Fruit fly (Drosophila melanogaster) whole organism, wandering third instar larva: ENCODE results near the gene UGP.
A peak's percentile ranks its signal among the peaks of the same experiment; 100 is the strongest.

Source experiments
- Abd-B ChIP-seq: fragments of >200 bp; optimal IDR thresholded peaks from 2 replicates; lab custom pipeline; 2017; ENCODE audit warnings: missing biosample characterization, missing genetic modification characterization
- CG32264 ChIP-seq: fragments of 200-800 bp; sonication (Bioruptor generic); optimal IDR thresholded peaks from 2 replicates; lab custom pipeline; 2016; ENCODE audit warnings: missing biosample characterization, missing genetic modification characterization
- CG9705 ChIP-seq: fragments of 200-800 bp; sonication (Bioruptor generic); optimal IDR thresholded peaks from 2 replicates; lab custom pipeline; 2018; ENCODE audit warnings: missing biosample characterization, mild to moderate bottlenecking, missing genetic modification characterization
- CrebA ChIP-seq: fragments of 200-800 bp; sonication (Bioruptor generic); optimal IDR thresholded peaks from 2 replicates; lab custom pipeline; 2016; ENCODE audit warnings: missing biosample characterization, mild to moderate bottlenecking, missing genetic modification characterization, borderline replicate concordance
- Dfd ChIP-seq: fragments of >200 bp; optimal IDR thresholded peaks from 2 replicates; lab custom pipeline; 2017; ENCODE audit warnings: missing biosample characterization, missing genetic modification characterization
- Dif ChIP-seq: fragments of 200-275, 200-300 bp; sonication (Bioruptor generic); optimal IDR thresholded peaks from 2 replicates; lab custom pipeline; 2018; ENCODE audit warnings: missing biosample characterization, missing genetic modification characterization; ENCODE audit not compliant: partially characterized antibody
- GATAd ChIP-seq: sonication (Bioruptor generic); optimal IDR thresholded peaks from 2 replicates; lab custom pipeline; 2016; ENCODE audit warnings: missing biosample characterization, missing genetic modification characterization
- HLH106 ChIP-seq: fragments of 200-800 bp; optimal IDR thresholded peaks from 3 replicates; lab custom pipeline; 2019; ENCODE audit warnings: missing biosample characterization, mild to moderate bottlenecking, missing genetic modification characterization, moderate library complexity
- Hnf4 ChIP-seq: fragments of 200-800 bp; sonication (Bioruptor generic); optimal IDR thresholded peaks from 2 replicates; lab custom pipeline; 2016; ENCODE audit warnings: missing biosample characterization, mild to moderate bottlenecking, missing genetic modification characterization
- Hr78 ChIP-seq: fragments of >200 bp; optimal IDR thresholded peaks from 2 replicates; lab custom pipeline; 2017; ENCODE audit warnings: missing biosample characterization, missing genetic modification characterization
- Hr83 ChIP-seq: fragments of 200-300 bp; sonication (Bioruptor generic); optimal IDR thresholded peaks from 2 replicates; lab custom pipeline; 2016; ENCODE audit warnings: missing biosample characterization, mild to moderate bottlenecking, missing genetic modification characterization, moderate library complexity; ENCODE audit not compliant: poor library complexity, severe bottlenecking
- Jra ChIP-seq: sonication (Bioruptor generic); optimal IDR thresholded peaks from 2 replicates; lab custom pipeline; 2016; ENCODE audit warnings: missing biosample characterization, missing genetic modification characterization
- Mio ChIP-seq: sonication (Bioruptor generic); optimal IDR thresholded peaks from 2 replicates; lab custom pipeline; 2016; ENCODE audit warnings: missing biosample characterization, missing genetic modification characterization
- Myc ChIP-seq: fragments of >200 bp; optimal IDR thresholded peaks from 2 replicates; lab custom pipeline; 2017
- N ChIP-seq: fragments of >200 bp; optimal IDR thresholded peaks from 2 replicates; lab custom pipeline; 2018; ENCODE audit warnings: missing biosample characterization, missing external identifiers, missing genetic modification characterization
- OdsH ChIP-seq: fragments of 200-800 bp; sonication (Bioruptor generic); optimal IDR thresholded peaks from 2 replicates; lab custom pipeline; 2016; ENCODE audit warnings: missing biosample characterization, mild to moderate bottlenecking, missing genetic modification characterization
- Rel ChIP-seq, 2 experiments: fragments of 200-800 bp; sonication (Bioruptor generic) in 1 of 2; optimal IDR thresholded peaks; 2 replicates in 1 of 2; 3 replicates in 1 of 2; lab custom pipeline; 2016 to 2019; ENCODE audit warnings: mild to moderate bottlenecking in 2 of 2, missing biosample characterization in 2 of 2, missing genetic modification characterization in 2 of 2, moderate library complexity in 1 of 2
- Sp1 ChIP-seq: fragments of 200-800 bp; sonication (Bioruptor generic); optimal IDR thresholded peaks from 3 replicates; lab custom pipeline; 2019; ENCODE audit warnings: missing biosample characterization, mild to moderate bottlenecking, missing genetic modification characterization, moderate library complexity
- Vsx2 ChIP-seq: fragments of 200-300, 225-300 bp; sonication (Bioruptor generic); optimal IDR thresholded peaks from 2 replicates; lab custom pipeline; 2018; ENCODE audit warnings: missing biosample characterization, missing genetic modification characterization; ENCODE audit not compliant: partially characterized antibody
- br ChIP-seq: fragments of 200-800 bp; sonication (Bioruptor generic); optimal IDR thresholded peaks from 2 replicates; lab custom pipeline; 2016; ENCODE audit warnings: missing biosample characterization, missing genetic modification characterization
- brk ChIP-seq: fragments of 200-800 bp; sonication (Bioruptor generic); optimal IDR thresholded peaks from 2 replicates; lab custom pipeline; 2016; ENCODE audit warnings: missing biosample characterization, mild to moderate bottlenecking, missing genetic modification characterization
- dl ChIP-seq, 2 experiments: fragments of 175-275, 200-275 bp in 1 of 2; fragments of 200-275 bp in 1 of 2; sonication (Bioruptor generic); optimal IDR thresholded peaks; lab custom pipeline; 2018; ENCODE audit warnings: mild to moderate bottlenecking in 2 of 2, missing biosample characterization in 2 of 2, missing genetic modification characterization in 2 of 2, moderate library complexity in 2 of 2; ENCODE audit not compliant: partially characterized antibody in 2 of 2, insufficient read depth in 1 of 2
- dmrt93B ChIP-seq: fragments of 200-800 bp; sonication (Bioruptor generic); optimal IDR thresholded peaks from 2 replicates; lab custom pipeline; 2018; ENCODE audit warnings: missing biosample characterization, mild to moderate bottlenecking, missing genetic modification characterization
- dsf ChIP-seq: sonication (Bioruptor generic); optimal IDR thresholded peaks from 2 replicates; lab custom pipeline; 2016; ENCODE audit warnings: missing biosample characterization, missing genetic modification characterization, borderline replicate concordance
- ey ChIP-seq: fragments of 200-800 bp; sonication (Bioruptor generic); optimal IDR thresholded peaks from 2 replicates; lab custom pipeline; 2016; ENCODE audit warnings: missing biosample characterization, missing genetic modification characterization
- foxo ChIP-seq, 2 experiments: fragments of 200-800 bp; sonication (Bioruptor generic); optimal IDR thresholded peaks; 2 replicates in 1 of 2; 3 replicates in 1 of 2; lab custom pipeline; 2016 to 2017; ENCODE audit warnings: missing biosample characterization in 2 of 2, missing genetic modification characterization in 2 of 2
- fru ChIP-seq: fragments of 200-800 bp; sonication (Bioruptor generic); optimal IDR thresholded peaks from 3 replicates; lab custom pipeline; 2016; ENCODE audit warnings: missing biosample characterization, mild to moderate bottlenecking, missing genetic modification characterization
- h ChIP-seq: fragments of 200-800 bp; sonication (Bioruptor generic); optimal IDR thresholded peaks from 3 replicates; lab custom pipeline; 2016; ENCODE audit warnings: missing biosample characterization, mild to moderate bottlenecking, missing genetic modification characterization
- jim ChIP-seq: fragments of 175-275, 200-325 bp; sonication (Bioruptor generic); optimal IDR thresholded peaks from 2 replicates; lab custom pipeline; 2016; ENCODE audit warnings: missing biosample characterization, mild to moderate bottlenecking, missing genetic modification characterization
- lola ChIP-seq: fragments of >200 bp; optimal IDR thresholded peaks from 2 replicates; lab custom pipeline; 2017; ENCODE audit warnings: missing biosample characterization, missing genetic modification characterization
- pan ChIP-seq: fragments of >200 bp; optimal IDR thresholded peaks from 2 replicates; lab custom pipeline; 2017
- psq ChIP-seq: fragments of 200-800 bp; sonication (Bioruptor generic); optimal IDR thresholded peaks from 3 replicates; lab custom pipeline; 2017; ENCODE audit warnings: missing biosample characterization, mild to moderate bottlenecking, missing genetic modification characterization, moderate library complexity
- rgr ChIP-seq: fragments of 200-800 bp; sonication (Bioruptor generic); optimal IDR thresholded peaks from 3 replicates; lab custom pipeline; 2016; ENCODE audit warnings: missing biosample characterization, mild to moderate bottlenecking, missing genetic modification characterization
- sage ChIP-seq: fragments of 200-800 bp; sonication (Bioruptor generic); optimal IDR thresholded peaks from 2 replicates; lab custom pipeline; 2016; ENCODE audit warnings: missing biosample characterization, mild to moderate bottlenecking, missing genetic modification characterization
- sv ChIP-seq: fragments of 200-800 bp; sonication (Bioruptor generic); optimal IDR thresholded peaks from 3 replicates; lab custom pipeline; 2016; ENCODE audit warnings: missing biosample characterization, missing genetic modification characterization
- tai ChIP-seq: sonication (Bioruptor generic); optimal IDR thresholded peaks from 2 replicates; lab custom pipeline; 2016; ENCODE audit warnings: missing biosample characterization, missing genetic modification characterization
- usp ChIP-seq: fragments of >200 bp; optimal IDR thresholded peaks from 2 replicates; lab custom pipeline; 2017; ENCODE audit warnings: missing biosample characterization, missing genetic modification characterization
- woc ChIP-seq: sonication (Bioruptor generic); optimal IDR thresholded peaks from 2 replicates; lab custom pipeline; 2016; ENCODE audit warnings: missing biosample characterization, mild to moderate bottlenecking, missing genetic modification characterization

The UGP gene

dm6 chr3L:9358713-9359040, at the start of gene UGP, which contains the start of gene Svip:
Gene UGP (minus strand): TSS chr3L:9358935.
Gene Svip (plus strand): TSS chr3L:9358999.
- no peak for TF ChIP-seq usp (GFP tag; lab: Kevin White, UChicago)
- peak; percentile 5 for TF ChIP-seq Sp1 (GFP tag; lab: Kevin White, UChicago)
- peak; percentile 27 for TF ChIP-seq OdsH
- TF ChIP-seq Mio (GFP tag; lab: Kevin White, UChicago) = no peak
- peak; percentile 45 for TF ChIP-seq sage
- TF ChIP-seq Rel (GFP tag; optimal IDR thresholded peaks at IDR 0.05; lab: Kevin White, UChicago) = no peak
- peak; percentile 31 for TF ChIP-seq Rel (tag; optimal IDR thresholded peaks at IDR 0.05; lab: Kevin White, UChicago)
- TF ChIP-seq dsf = no peak
- TF ChIP-seq woc (GFP tag; lab: Kevin White, UChicago) = no peak
- no peak for TF ChIP-seq CG9705
- no peak for TF ChIP-seq Hr78
- peak; percentile 19 to 38 for TF ChIP-seq foxo (GFP tag; optimal IDR thresholded peaks at IDR 0.05; lab: Kevin White, UChicago)
- no peak for TF ChIP-seq jim (GFP tag; lab: Kevin White, UChicago)
- no peak for TF ChIP-seq ey (GFP tag; lab: Kevin White, UChicago)
- no peak for TF ChIP-seq Dif (GFP tag; lab: Kevin White, UChicago)
- TF ChIP-seq dl (GFP tag; optimal IDR thresholded peaks at IDR 0.05; lab: Kevin White, UChicago; ENCODE audit: insufficient read depth in 1 of 2, partially characterized antibody in 2 of 2) = no peak
- no peak for TF ChIP-seq GATAd
- TF ChIP-seq brk (GFP tag; lab: Kevin White, UChicago) = peak; percentile 56
- TF ChIP-seq sv (GFP tag; lab: Kevin White, UChicago) = no peak
- no peak for TF ChIP-seq Dfd (GFP tag; lab: Kevin White, UChicago)
- TF ChIP-seq rgr (GFP tag; lab: Kevin White, UChicago) = peak; percentile 36
- no peak for TF ChIP-seq Myc (lab: Kevin White, UChicago)
- TF ChIP-seq CG32264 (GFP tag; lab: Kevin White, UChicago) = no peak
- no peak for TF ChIP-seq tai (GFP tag; lab: Kevin White, UChicago)
- TF ChIP-seq dmrt93B = no peak
- TF ChIP-seq pan (lab: Kevin White, UChicago) = no peak
- no peak for TF ChIP-seq CrebA (GFP tag; lab: Kevin White, UChicago)
- no peak for TF ChIP-seq HLH106
- TF ChIP-seq psq (GFP tag; lab: Kevin White, UChicago) = peak; percentile 57
- no peak for TF ChIP-seq br (GFP tag; lab: Kevin White, UChicago)
- TF ChIP-seq Jra (GFP tag; lab: Kevin White, UChicago) = no peak
- no peak for TF ChIP-seq Vsx2
- no peak for TF ChIP-seq fru (GFP tag; lab: Kevin White, UChicago)
- TF ChIP-seq N (GFP tag; lab: Kevin White, UChicago) = no peak
- TF ChIP-seq Hr83 (GFP tag; lab: Kevin White, UChicago) = peak; percentile 57
- no peak for TF ChIP-seq Abd-B (GFP tag; lab: Kevin White, UChicago)
- peak; percentile 35 for TF ChIP-seq Hnf4 (GFP tag; lab: Kevin White, UChicago)

DNA sequence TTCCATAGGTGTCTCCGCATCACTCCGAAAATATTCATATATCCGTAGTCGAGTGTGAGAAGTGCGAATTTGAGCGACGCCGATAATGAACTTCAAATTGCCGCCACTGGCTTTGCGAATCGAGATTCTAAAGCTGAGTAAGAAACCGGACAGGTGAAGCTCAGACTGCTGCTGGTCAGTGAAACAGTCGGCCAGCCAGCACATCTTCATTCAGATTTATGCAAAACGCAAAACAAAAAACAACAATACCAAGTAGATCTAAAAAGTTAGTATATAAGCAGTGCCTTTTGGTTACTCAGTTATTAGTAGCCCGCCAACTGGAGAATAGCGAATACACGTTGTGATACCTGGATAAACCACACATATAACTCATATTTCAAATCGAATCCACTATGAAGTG, 45.8 kb upstream of the UGP start, which contains the start of gene Cpr67B:
Gene Cpr67B, plus strand, starts transcription at position 301 of the 400 bp plus-strand sequence.
- TF ChIP-seq lola (no peak), h (GFP tag; lab: Kevin White, UChicago) (no peak), jim (GFP tag; lab: Kevin White, UChicago) (no peak), Vsx2 (no peak), Jra (GFP tag; lab: Kevin White, UChicago) (no peak), Rel (GFP tag; optimal IDR thresholded peaks at IDR 0.05; lab: Kevin White, UChicago) (no peak), Rel (tag; optimal IDR thresholded peaks at IDR 0.05; lab: Kevin White, UChicago) (no peak), OdsH (no peak), sv (GFP tag; lab: Kevin White, UChicago) (no peak), CrebA (GFP tag; lab: Kevin White, UChicago) (no peak), GATAd (no peak), sage (no peak), Sp1 (GFP tag; lab: Kevin White, UChicago) (no peak), psq (GFP tag; lab: Kevin White, UChicago) (no peak), Dif (GFP tag; lab: Kevin White, UChicago) (no peak), Hnf4 (GFP tag; lab: Kevin White, UChicago) (no peak), Hr78 (no peak), HLH106 (no peak), Myc (lab: Kevin White, UChicago) (no peak), dl (GFP tag; optimal IDR thresholded peaks at IDR 0.05; lab: Kevin White, UChicago; ENCODE audit: insufficient read depth in 1 of 2, partially characterized antibody in 2 of 2) (no peak)
